Worm (Caenorhabditis elegans) whole organism, dauer: ENCODE data around the gene ncx-1.

Experiments
- unc-62 ChIP-seq: sonication (generic microtip); optimal IDR thresholded peaks from 2 replicates; lab custom pipeline; 2017; ENCODE audit warnings: missing biosample characterization, missing genetic modification reagents, missing genetic modification characterization

Gene ncx-1

ce11 chrV:20068389-20068788 is 52.1 kb downstream of the ncx-1 start:
- no peak for TF ChIP-seq unc-62 (GFP tag; lab: Kevin White, UChicago)

DNA sequence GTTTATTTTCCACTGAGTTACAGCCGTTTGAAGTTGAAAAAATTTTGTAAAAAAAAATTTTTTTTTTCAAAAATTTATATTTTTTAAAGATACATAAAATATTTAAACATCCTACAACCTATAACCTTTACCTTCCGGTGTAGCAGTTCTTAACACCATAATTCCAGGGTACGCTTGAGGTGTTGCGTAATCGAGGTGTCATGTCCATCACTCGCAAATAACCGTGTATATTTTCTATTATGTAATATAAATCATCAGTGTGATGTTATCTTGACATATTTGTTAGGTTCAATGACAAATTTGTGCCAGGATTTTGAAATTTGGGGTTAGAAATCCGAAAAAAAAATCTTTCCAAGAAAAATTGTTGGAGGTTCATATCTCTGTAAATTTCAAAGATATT is 53.4 kb downstream of the ncx-1 start:
- TF ChIP-seq unc-62 (GFP tag; lab: Kevin White, UChicago), result no peak

- no peak for TF ChIP-seq unc-62 (GFP tag; lab: Kevin White, UChicago)
Observed at ce11 chrV:20065096-20065495, 55.4 kb downstream of the ncx-1 start.

DNA sequence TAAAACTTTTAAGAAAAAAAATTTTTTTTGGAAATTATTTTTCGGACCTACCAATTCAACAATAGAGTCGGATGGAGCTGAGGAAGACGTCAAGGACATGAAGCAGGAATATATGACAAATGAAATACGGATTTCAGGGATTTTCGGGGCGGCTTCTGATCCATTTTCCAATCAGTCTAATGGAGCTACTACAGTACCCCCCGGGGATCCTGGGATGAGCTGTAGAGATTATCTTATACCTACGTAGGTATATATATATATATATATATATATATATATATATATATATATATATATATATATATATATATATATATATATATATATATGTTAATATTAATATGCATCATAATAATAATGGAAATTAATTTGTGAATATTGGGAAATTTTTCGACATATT is 56.4 kb downstream of the ncx-1 start, which contains the start of gene ttx-1:
Gene ttx-1 (minus strand): TSS at position 101 of the 400 bp plus-strand sequence.
- TF ChIP-seq unc-62 (GFP tag; lab: Kevin White, UChicago), result no peak

DNA sequence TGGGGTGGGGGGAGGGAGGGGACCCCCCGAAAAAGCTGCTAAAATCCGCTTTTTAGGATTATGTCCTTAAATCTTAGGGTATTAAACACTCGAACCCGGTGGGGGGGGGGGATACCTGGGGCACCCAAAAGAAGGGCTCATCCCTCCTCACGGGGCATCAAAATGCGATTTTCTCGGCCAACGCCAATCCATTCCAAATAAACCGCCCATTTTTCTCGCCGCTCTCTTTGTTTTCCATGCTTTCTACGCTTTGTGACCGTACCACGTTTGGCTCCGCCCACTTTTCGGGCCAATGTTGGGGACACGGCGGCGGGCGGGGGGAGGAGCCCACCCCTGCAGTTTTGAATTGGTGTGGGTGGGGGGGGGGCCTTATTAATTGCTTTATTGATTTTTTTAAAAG is 59.0 kb downstream of the ncx-1 start:
- TF ChIP-seq unc-62 (GFP tag; lab: Kevin White, UChicago), result no peak

DNA sequence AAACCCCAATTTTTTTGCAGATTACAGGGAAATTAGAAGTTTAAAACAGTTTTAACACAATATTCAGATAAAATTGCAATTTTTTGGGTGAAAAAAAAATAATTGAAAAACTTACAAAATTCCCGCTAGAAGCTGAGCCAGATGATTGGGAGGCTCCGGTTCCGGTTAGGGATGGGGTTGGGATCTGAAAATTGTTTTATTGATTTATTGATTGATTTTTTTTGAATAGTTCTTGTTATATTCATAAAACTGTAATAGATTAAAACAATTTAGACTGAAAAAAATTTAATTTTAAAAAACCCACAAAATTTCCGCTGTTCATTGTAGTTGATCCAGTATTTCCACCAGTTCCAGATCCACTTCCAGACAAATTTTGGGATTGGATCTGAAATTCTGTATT is 61.1 kb downstream of the ncx-1 start:
- TF ChIP-seq unc-62 (GFP tag; lab: Kevin White, UChicago), result no peak
